Fruit fly (Drosophila melanogaster) whole organism, embryonic: ENCODE results near the gene Traf-like.

Experiments
- Awh ChIP-seq: fragments of 200-800 bp; sonication (Bioruptor generic); IDR thresholded peaks from 2 replicates; pipeline ENCODE4, ENCODE4 v1.3.6; 2022; ENCODE audit warnings: missing biosample characterization, missing genetic modification characterization
- CG15479 ChIP-seq: fragments of 200-800 bp; sonication (Bioruptor generic); optimal IDR thresholded peaks from 3 replicates; lab custom pipeline; 2019; ENCODE audit warnings: missing biosample characterization, mild to moderate bottlenecking, missing genetic modification characterization, moderate library complexity
- CG16863 ChIP-seq: fragments of 200-800 bp; sonication (Bioruptor generic); optimal IDR thresholded peaks from 3 replicates; lab custom pipeline; 2016; ENCODE audit warnings: missing biosample characterization, missing genetic modification characterization
- CG17568 ChIP-seq: fragments of 200-800 bp; sonication (Bioruptor generic); optimal IDR thresholded peaks from 2 replicates; lab custom pipeline; 2018; ENCODE audit warnings: missing biosample characterization, mild to moderate bottlenecking, missing genetic modification characterization, moderate library complexity
- CG2712 ChIP-seq: fragments of 200-800 bp; optimal IDR thresholded peaks from 3 replicates; lab custom pipeline; 2019; ENCODE audit warnings: missing biosample characterization, mild to moderate bottlenecking, missing genetic modification characterization, moderate library complexity
- CG30020 ChIP-seq: fragments of 200-800 bp; optimal IDR thresholded peaks from 2 replicates; lab custom pipeline; 2019; ENCODE audit warnings: missing biosample characterization, mild to moderate bottlenecking, missing genetic modification characterization, moderate library complexity
- CG31365 ChIP-seq: fragments of 200-800 bp; sonication (Bioruptor generic); optimal IDR thresholded peaks from 2 replicates; lab custom pipeline; 2018; ENCODE audit warnings: missing biosample characterization, mild to moderate bottlenecking, missing genetic modification characterization
- CG6813 ChIP-seq: fragments of 200-800 bp; sonication (Bioruptor generic); optimal IDR thresholded peaks from 2 replicates; lab custom pipeline; 2017; ENCODE audit warnings: missing biosample characterization, missing genetic modification characterization, mild to moderate bottlenecking, moderate library complexity, missing genetic modification reagents
- CG7271 ChIP-seq: fragments of 200-800 bp; sonication (Bioruptor generic); optimal IDR thresholded peaks from 2 replicates; lab custom pipeline; 2018; ENCODE audit warnings: missing biosample characterization, mild to moderate bottlenecking, missing genetic modification characterization, moderate library complexity
- CG7987 ChIP-seq: fragments of 200-800 bp; sonication (Bioruptor generic); optimal IDR thresholded peaks from 2 replicates; lab custom pipeline; 2018; ENCODE audit warnings: missing biosample characterization, mild to moderate bottlenecking, missing genetic modification characterization, moderate library complexity
- CG9609 ChIP-seq: fragments of 200-800 bp; sonication (Bioruptor generic); optimal IDR thresholded peaks from 3 replicates; lab custom pipeline; 2016; ENCODE audit warnings: missing biosample characterization, missing genetic modification characterization
- Dip2 ChIP-seq: fragments of 200-800 bp; sonication (Bioruptor generic); IDR thresholded peaks from 2 replicates; pipeline ENCODE4 v1.3.6; 2022; ENCODE audit warnings: missing biosample characterization, missing genetic modification characterization
- Drgx ChIP-seq: fragments of 200-800 bp; sonication (Bioruptor generic); IDR thresholded peaks from 2 replicates; pipeline ENCODE4 v1.3.6; 2022; ENCODE audit warnings: missing biosample characterization, missing genetic modification characterization
- HLH4C ChIP-seq: fragments of 200-800 bp; sonication (Bioruptor generic); IDR thresholded peaks from 3 replicates; pipeline ENCODE4 v1.3.6; 2022; ENCODE audit warnings: missing biosample characterization, missing genetic modification characterization; ENCODE audit not compliant: partially characterized antibody
- Hr39 ChIP-seq: fragments of >200 bp; optimal IDR thresholded peaks from 2 replicates; lab custom pipeline; 2017
- Lim3 ChIP-seq: fragments of 200-800 bp; sonication (Bioruptor generic); IDR thresholded peaks from 2 replicates; pipeline ENCODE4 v1.3.6; 2022; ENCODE audit warnings: missing biosample characterization, missing genetic modification characterization
- Max ChIP-seq: fragments of 200-800 bp; sonication (Bioruptor generic); optimal IDR thresholded peaks from 2 replicates; lab custom pipeline; 2016; ENCODE audit warnings: missing biosample characterization, mild to moderate bottlenecking, missing genetic modification characterization
- Med ChIP-seq: fragments of 200-800 bp; sonication (Bioruptor generic); peaks from one replicate; lab custom pipeline; 2016; ENCODE audit warnings: missing biosample characterization, missing genetic modification characterization, mild to moderate bottlenecking, inconsistent platforms, moderate library complexity
- Nf-YA ChIP-seq: fragments of 200-800 bp; sonication (Bioruptor generic); IDR thresholded peaks from 2 replicates; pipeline ENCODE4 v1.3.6; 2022; ENCODE audit warnings: missing biosample characterization, missing genetic modification characterization
- NfI ChIP-seq: fragments of 200-800 bp; sonication (Bioruptor generic); optimal IDR thresholded peaks from 3 replicates; lab custom pipeline; 2018; ENCODE audit warnings: missing biosample characterization, mild to moderate bottlenecking, missing genetic modification characterization, moderate library complexity
- Oli ChIP-seq: fragments of 200-800 bp; sonication (Bioruptor generic); optimal IDR thresholded peaks from 2 replicates; lab custom pipeline; 2018; ENCODE audit warnings: missing biosample characterization, mild to moderate bottlenecking, missing genetic modification characterization, moderate library complexity
- Xbp1 ChIP-seq: fragments of 200-800 bp; sonication (Bioruptor generic); optimal IDR thresholded peaks from 3 replicates; lab custom pipeline; 2016; ENCODE audit warnings: missing biosample characterization, mild to moderate bottlenecking, missing genetic modification characterization
- Xrp1 ChIP-seq: fragments of 200-800 bp; sonication (Bioruptor generic); IDR thresholded peaks from 2 replicates; pipeline ENCODE4 v1.3.6; 2022; ENCODE audit warnings: missing biosample characterization, missing genetic modification characterization
- bab2 ChIP-seq: fragments of 200-800 bp; sonication (Bioruptor generic); optimal IDR thresholded peaks from 2 replicates; lab custom pipeline; 2016; ENCODE audit warnings: missing biosample characterization, missing genetic modification characterization
- bigmax ChIP-seq: fragments of 200-800 bp; sonication (Bioruptor generic); optimal IDR thresholded peaks from 2 replicates; lab custom pipeline; 2018; ENCODE audit warnings: missing biosample characterization, mild to moderate bottlenecking, missing genetic modification characterization
- cato ChIP-seq: fragments of 200-800 bp; sonication (Bioruptor generic); optimal IDR thresholded peaks from 2 replicates; lab custom pipeline; 2016; ENCODE audit warnings: missing biosample characterization, missing genetic modification characterization, borderline replicate concordance
- cg ChIP-seq: fragments of 200-800 bp; sonication (Bioruptor generic); optimal IDR thresholded peaks from 3 replicates; lab custom pipeline; 2019; ENCODE audit warnings: missing biosample characterization, mild to moderate bottlenecking, missing genetic modification characterization, moderate library complexity
- chinmo ChIP-seq: fragments of 200-800 bp; sonication (Bioruptor generic); IDR thresholded peaks from 4 replicates; pipeline ENCODE4 v1.3.6; 2022; ENCODE audit warnings: missing biosample characterization, missing genetic modification characterization; ENCODE audit not compliant: partially characterized antibody
- crol ChIP-seq: fragments of 200-800 bp; sonication (Bioruptor generic); IDR thresholded peaks from 2 replicates; pipeline ENCODE4 v1.3.6; 2022; ENCODE audit warnings: missing biosample characterization, missing genetic modification characterization
- dan ChIP-seq: fragments of 200-800 bp; sonication (Bioruptor generic); IDR thresholded peaks from 2 replicates; pipeline ENCODE4 v1.3.6; 2022; ENCODE audit warnings: missing biosample characterization, missing genetic modification characterization
- emc ChIP-seq: fragments of 200-800 bp; sonication (Bioruptor generic); optimal IDR thresholded peaks from 2 replicates; lab custom pipeline; 2016; ENCODE audit warnings: missing biosample characterization, missing genetic modification characterization
- ewg ChIP-seq: fragments of 200-800 bp; sonication (Bioruptor generic); optimal IDR thresholded peaks from 3 replicates; lab custom pipeline; 2017; ENCODE audit warnings: mild to moderate bottlenecking, missing biosample characterization, missing genetic modification reagents, missing genetic modification characterization
- jing ChIP-seq: fragments of 200-800 bp; sonication (Bioruptor generic); optimal IDR thresholded peaks from 2 replicates; lab custom pipeline; 2018; ENCODE audit warnings: missing biosample characterization, mild to moderate bottlenecking, missing genetic modification characterization
- klu ChIP-seq: fragments of 200-800 bp; sonication (Bioruptor generic); IDR thresholded peaks from 2 replicates; pipeline ENCODE4 v1.3.6; 2022; ENCODE audit warnings: missing biosample characterization, missing genetic modification characterization
- lab ChIP-seq: fragments of 200-800 bp; sonication (Bioruptor generic); optimal IDR thresholded peaks from 3 replicates; lab custom pipeline; 2017; ENCODE audit warnings: missing biosample characterization, missing genetic modification characterization, mild to moderate bottlenecking, moderate library complexity, missing genetic modification reagents
- lbe ChIP-seq: fragments of 200-800 bp; sonication (Bioruptor generic); optimal IDR thresholded peaks from 2 replicates; lab custom pipeline; 2016; ENCODE audit warnings: missing biosample characterization, mild to moderate bottlenecking, missing genetic modification characterization
- lmd ChIP-seq: fragments of 200-800 bp; sonication (Bioruptor generic); IDR thresholded peaks from 2 replicates; pipeline ENCODE4 v1.3.6; 2022; ENCODE audit warnings: missing biosample characterization, missing genetic modification characterization
- pfk ChIP-seq: fragments of 200-800 bp; sonication (Bioruptor generic); optimal IDR thresholded peaks from 2 replicates; lab custom pipeline; 2018; ENCODE audit warnings: missing biosample characterization, mild to moderate bottlenecking, missing genetic modification characterization, moderate library complexity
- prd ChIP-seq, 3 experiments: fragments of >200 bp in 2 of 3; fragments of 200-800 bp in 1 of 3; sonication (Bioruptor generic) in 1 of 3; optimal IDR thresholded peaks in 2 of 3; IDR thresholded peaks in 1 of 3; 2 replicates in 2 of 3; 3 replicates in 1 of 3; pipeline versions ENCODE4 v1.3.6 to Lab custom; 2017 to 2022; ENCODE audit warnings: missing biosample characterization in 1 of 3, missing genetic modification characterization in 1 of 3
- psq ChIP-seq: fragments of 200-800 bp; sonication (Bioruptor generic); optimal IDR thresholded peaks from 2 replicates; lab custom pipeline; 2017; ENCODE audit warnings: missing biosample characterization, missing genetic modification characterization
- rib ChIP-seq: fragments of 200-800 bp; sonication (Bioruptor generic); IDR thresholded peaks from 2 replicates; pipeline ENCODE4 v1.3.6; 2022; ENCODE audit warnings: missing biosample characterization, missing genetic modification characterization
- sisA ChIP-seq: fragments of 200-800 bp; sonication (Bioruptor generic); IDR thresholded peaks from 2 replicates; pipeline ENCODE4 v1.3.6; 2022; ENCODE audit warnings: missing biosample characterization, missing genetic modification characterization
- slbo ChIP-seq: fragments of 200-800 bp; sonication (Bioruptor generic); IDR thresholded peaks from 2 replicates; pipeline ENCODE4 v1.3.6; 2022; ENCODE audit warnings: missing biosample characterization, missing genetic modification characterization
- tx ChIP-seq: fragments of 200-800 bp; sonication (Bioruptor generic); optimal IDR thresholded peaks from 2 replicates; lab custom pipeline; 2016; ENCODE audit warnings: missing biosample characterization, missing genetic modification characterization
- vnd ChIP-seq: fragments of 200-800 bp; sonication (Bioruptor generic); IDR thresholded peaks from 3 replicates; pipeline ENCODE4 v1.3.6; 2022; ENCODE audit warnings: missing biosample characterization, missing genetic modification characterization; ENCODE audit not compliant: partially characterized antibody
- zen ChIP-seq: fragments of 200-800 bp; sonication (Bioruptor generic); optimal IDR thresholded peaks from 3 replicates; lab custom pipeline; 2018; ENCODE audit warnings: missing biosample characterization, mild to moderate bottlenecking, missing genetic modification characterization, moderate library complexity
- zfh1 ChIP-seq: fragments of 200-800 bp; sonication (Bioruptor generic); IDR thresholded peaks from 3 replicates; pipeline ENCODE4 v1.3.6; 2022; ENCODE audit warnings: missing biosample characterization, missing genetic modification characterization

The Traf-like gene

dm6 chrX:16427786-16428400 is 13.0 kb downstream of the Traf-like start (continued):
- TF ChIP-seq tx (GFP tag; lab: Kevin White, UChicago): no peak
- no peak for TF ChIP-seq chinmo
- peak; percentile 35 for TF ChIP-seq Med (GFP tag; lab: Kevin White, UChicago)
- no peak for TF ChIP-seq HLH4C (GFP tag; lab: Robert Waterston, UW)
- TF ChIP-seq emc (GFP tag; lab: Kevin White, UChicago): no peak
- no peak for TF ChIP-seq lmd (GFP tag; lab: Robert Waterston, UW)

- TF ChIP-seq bigmax (GFP tag; lab: Kevin White, UChicago) (no peak), cg (GFP tag; lab: Kevin White, UChicago) (peak; percentile 40), lbe (GFP tag; lab: Kevin White, UChicago) (no peak), CG9609 (no peak), vnd (no peak), klu (GFP tag; lab: Robert Waterston, UW) (no peak), Xbp1 (GFP tag; lab: Kevin White, UChicago) (no peak), zfh1 (no peak), NfI (GFP tag; lab: Kevin White, UChicago) (no peak), CG15479 (GFP tag; lab: Kevin White, UChicago) (peak; percentile 28), chinmo (0 out of 4 replicates have a peak, but pooled peaks have one; percentile 35), lab (no peak), Nf-YA (GFP tag; lab: Robert Waterston, UW) (no peak), Oli (no peak), Max (no peak), CG6813 (GFP tag; lab: Kevin White, UChicago) (no peak), CG2712 (no peak), psq (GFP tag; lab: Kevin White, UChicago) (no peak), crol (peak; percentile 58), CG31365 (no peak), Awh (GFP tag; lab: Robert Waterston, UW) (no peak), dan (no peak), Xrp1 (no peak), Drgx (no peak), zen (tag; lab: Kevin White, UChicago) (no peak), ewg (GFP tag; lab: Kevin White, UChicago) (peak; percentile 5), CG7987 (GFP tag; lab: Kevin White, UChicago) (no peak), cato (no peak), CG7271 (tag; lab: Kevin White, UChicago) (no peak), CG30020 (tag; lab: Kevin White, UChicago) (no peak), slbo (GFP tag; lab: Robert Waterston, UW) (no peak), sisA (GFP tag; lab: Robert Waterston, UW) (no peak), bab2 (GFP tag; lab: Kevin White, UChicago) (no peak), CG16863 (GFP tag; lab: Kevin White, UChicago) (no peak), Dip2 (GFP tag; lab: Robert Waterston, UW) (no peak), prd (optimal IDR thresholded peaks at IDR 0.05; lab: Kevin White, UChicago) (no peak), prd (GFP tag; IDR thresholded peaks at IDR 0.05; lab: Robert Waterston, UW) (no peak), rib (no peak), pfk (GFP tag; lab: Kevin White, UChicago) (no peak), Lim3 (no peak), Hr39 (no peak), jing (GFP tag; lab: Kevin White, UChicago) (no peak), CG17568 (GFP tag; lab: Kevin White, UChicago) (no peak)
Observed at dm6 chrX:16428476-16428875, 13.6 kb downstream of the Traf-like start.
